Worm (Caenorhabditis elegans) whole organism, mixed stage, embryonic: ENCODE measurements around the gene mak-2.

Experiments used
- M03D4.4 ChIP-seq: sonication (generic microtip); optimal IDR thresholded peaks from 2 replicates; lab custom pipeline; 2017; ENCODE audit warnings: mild to moderate bottlenecking, missing genetic modification characterization, missing compliant biosample characterization
- bed-3 ChIP-seq: fragments of 200-800 bp; sonication (Bioruptor generic); optimal IDR thresholded peaks from 3 replicates; lab custom pipeline; 2018; ENCODE audit warnings: mild to moderate bottlenecking, missing genetic modification characterization, moderate library complexity, missing compliant biosample characterization
- blmp-1 ChIP-seq: fragments of 150-350 bp; optimal IDR thresholded peaks from 2 replicates; lab custom pipeline; 2014; ENCODE audit warnings: missing biosample characterization, missing genetic modification characterization
- ceh-39 ChIP-seq: fragments of 150-350 bp; optimal IDR thresholded peaks from 2 replicates; lab custom pipeline; 2014; ENCODE audit warnings: missing biosample characterization, missing genetic modification characterization
- ceh-43 ChIP-seq: fragments of 200-800 bp; sonication (Bioruptor generic); optimal IDR thresholded peaks from 2 replicates; lab custom pipeline; 2018; ENCODE audit warnings: mild to moderate bottlenecking, missing genetic modification characterization, moderate library complexity, missing compliant biosample characterization
- ceh-83 ChIP-seq: fragments of 200-800 bp; sonication (Bioruptor generic); optimal IDR thresholded peaks from 2 replicates; lab custom pipeline; 2018; ENCODE audit warnings: mild to moderate bottlenecking, missing genetic modification characterization, missing compliant biosample characterization
- ces-1 ChIP-seq: fragments of 150-350 bp; optimal IDR thresholded peaks from 2 replicates; lab custom pipeline; 2014; ENCODE audit warnings: missing biosample characterization, missing genetic modification reagents, missing genetic modification characterization
- cnd-1 ChIP-seq: fragments of 200-800 bp; sonication (Bioruptor generic); optimal IDR thresholded peaks from 2 replicates; lab custom pipeline; 2018; ENCODE audit warnings: mild to moderate bottlenecking, missing genetic modification characterization, missing compliant biosample characterization
- drap-1 ChIP-seq: fragments of 200-800 bp; sonication (Bioruptor generic); optimal IDR thresholded peaks from 3 replicates; lab custom pipeline; 2018; ENCODE audit warnings: mild to moderate bottlenecking, missing genetic modification characterization, missing compliant biosample characterization
- elt-1 ChIP-seq: sonication (generic microtip); optimal IDR thresholded peaks from 2 replicates; lab custom pipeline; 2017; ENCODE audit warnings: missing genetic modification characterization, mild to moderate bottlenecking, missing compliant biosample characterization, antibody characterized with exemption, moderate library complexity, borderline replicate concordance; ENCODE audit not compliant: insufficient read depth
- elt-3 ChIP-seq: fragments of 150-350 bp; optimal IDR thresholded peaks from 2 replicates; lab custom pipeline; 2014; ENCODE audit warnings: missing biosample characterization, missing genetic modification characterization
- flh-1 ChIP-seq: fragments of 200-800 bp; sonication (Bioruptor generic); optimal IDR thresholded peaks from 2 replicates; lab custom pipeline; 2018; ENCODE audit warnings: mild to moderate bottlenecking, missing genetic modification characterization, moderate library complexity, missing compliant biosample characterization
- ham-2 ChIP-seq: fragments of 200-800 bp; sonication (Bioruptor generic); optimal IDR thresholded peaks from 2 replicates; lab custom pipeline; 2018; ENCODE audit warnings: mild to moderate bottlenecking, missing genetic modification characterization, missing compliant biosample characterization
- hlh-1 ChIP-seq: fragments of 150-350 bp; optimal IDR thresholded peaks from 2 replicates; lab custom pipeline; 2014; ENCODE audit warnings: missing biosample characterization, missing genetic modification reagents, missing genetic modification characterization
- lin-13 ChIP-seq: fragments of 150-350 bp; optimal IDR thresholded peaks from 2 replicates; lab custom pipeline; 2014; ENCODE audit warnings: missing biosample characterization, missing genetic modification characterization
- lin-32 ChIP-seq: fragments of 200-800 bp; sonication (Bioruptor generic); optimal IDR thresholded peaks from 2 replicates; lab custom pipeline; 2018; ENCODE audit warnings: mild to moderate bottlenecking, missing genetic modification characterization, missing compliant biosample characterization
- lsy-2 ChIP-seq: fragments of 150-350 bp; optimal IDR thresholded peaks from 2 replicates; lab custom pipeline; 2014; ENCODE audit warnings: missing biosample characterization, missing genetic modification characterization
- mab-5 ChIP-seq: fragments of 150-350 bp; optimal IDR thresholded peaks from 2 replicates; lab custom pipeline; 2014; ENCODE audit warnings: missing biosample characterization, missing genetic modification characterization
- mep-1 ChIP-seq: fragments of 150-350 bp; optimal IDR thresholded peaks from 2 replicates; lab custom pipeline; 2017; ENCODE audit warnings: missing biosample characterization, missing genetic modification reagents, missing genetic modification characterization, inconsistent platforms
- mls-2 ChIP-seq: sonication (generic microtip); optimal IDR thresholded peaks from 2 replicates; lab custom pipeline; 2016; ENCODE audit warnings: mild to moderate bottlenecking, missing genetic modification characterization, moderate library complexity, missing compliant biosample characterization
- nhr-2 ChIP-seq: fragments of 150-350 bp; optimal IDR thresholded peaks from 2 replicates; lab custom pipeline; 2014; ENCODE audit warnings: missing biosample characterization, missing genetic modification characterization
- nhr-237 ChIP-seq: fragments of 150-350 bp; optimal IDR thresholded peaks from 2 replicates; lab custom pipeline; 2014; ENCODE audit warnings: missing biosample characterization, missing genetic modification characterization
- nhr-28 ChIP-seq: fragments of 150-350 bp; optimal IDR thresholded peaks from 2 replicates; lab custom pipeline; 2014; ENCODE audit warnings: missing biosample characterization, missing genetic modification characterization
- nhr-76 ChIP-seq: sonication (generic microtip); optimal IDR thresholded peaks from 2 replicates; lab custom pipeline; 2017; ENCODE audit warnings: missing biosample characterization, missing genetic modification characterization
- pha-4 ChIP-seq: fragments of 150-350 bp; optimal IDR thresholded peaks from 2 replicates; lab custom pipeline; 2018; ENCODE audit warnings: missing biosample characterization, missing genetic modification reagents, missing genetic modification characterization
- sem-2 ChIP-seq: fragments of 200-800 bp; sonication (Bioruptor generic); optimal IDR thresholded peaks from 2 replicates; lab custom pipeline; 2018; ENCODE audit warnings: mild to moderate bottlenecking, missing genetic modification characterization, missing compliant biosample characterization
- sptf-1 ChIP-seq: sonication (generic microtip); optimal IDR thresholded peaks from 2 replicates; lab custom pipeline; 2017; ENCODE audit warnings: mild to moderate bottlenecking, missing genetic modification characterization, moderate library complexity, missing compliant biosample characterization
- tbx-8 ChIP-seq: fragments of 200-800 bp; sonication (Bioruptor generic); optimal IDR thresholded peaks from 2 replicates; lab custom pipeline; 2018; ENCODE audit warnings: mild to moderate bottlenecking, missing genetic modification characterization, moderate library complexity, missing compliant biosample characterization
- unc-120 ChIP-seq: sonication (generic microtip); optimal IDR thresholded peaks from 2 replicates; lab custom pipeline; 2017; ENCODE audit warnings: missing genetic modification characterization, missing compliant biosample characterization; ENCODE audit not compliant: poor library complexity, severe bottlenecking
- unc-39 ChIP-seq: fragments of 150-350 bp; optimal IDR thresholded peaks from 2 replicates; lab custom pipeline; 2014; ENCODE audit warnings: missing biosample characterization, missing genetic modification characterization
- unc-62 ChIP-seq: fragments of 150-350 bp; optimal IDR thresholded peaks from 2 replicates; lab custom pipeline; 2014; ENCODE audit warnings: missing biosample characterization, missing genetic modification reagents, missing genetic modification characterization
- zip-8 ChIP-seq: fragments of 150-350 bp; optimal IDR thresholded peaks from 2 replicates; lab custom pipeline; 2014; ENCODE audit warnings: missing biosample characterization, missing genetic modification characterization
- ztf-11 ChIP-seq: fragments of 150-350 bp; optimal IDR thresholded peaks from 2 replicates; lab custom pipeline; 2014; ENCODE audit warnings: missing biosample characterization, missing genetic modification characterization

The mak-2 gene

ce11 chrIV:884707-885394, at the start of gene mak-2:
TSS of gene mak-2 (plus strand) at chrIV:885344.
- TF ChIP-seq unc-62 (GFP tag; lab: Kevin White, UChicago) (peak; percentile 8), unc-120 (peak; percentile 39), bed-3 (GFP tag; lab: Kevin White, UChicago) (no peak), pha-4 (peak; percentile 86), sptf-1 (tag; lab: Kevin White, UChicago) (peak; percentile 45), unc-39 (tag; lab: Kevin White, UChicago) (no peak), mep-1 (peak; percentile 78), nhr-237 (tag; lab: Kevin White, UChicago) (peak; percentile 48), hlh-1 (tag; lab: Kevin White, UChicago) (peak; percentile 49), cnd-1 (tag; lab: Kevin White, UChicago) (peak; percentile 9), ces-1 (GFP tag; lab: Kevin White, UChicago) (peak; percentile 72), mls-2 (peak; percentile 19), lin-13 (peak; percentile 90), ceh-39 (tag; lab: Kevin White, UChicago) (peak; percentile 37), lsy-2 (tag; lab: Kevin White, UChicago) (peak; percentile 81), lin-32 (GFP tag; lab: Kevin White, UChicago) (no peak)

- TF ChIP-seq nhr-237 (tag; lab: Kevin White, UChicago) (no peak), ces-1 (GFP tag; lab: Kevin White, UChicago) (no peak), tbx-8 (no peak), sptf-1 (tag; lab: Kevin White, UChicago) (no peak), ceh-43 (GFP tag; lab: Kevin White, UChicago) (no peak), bed-3 (GFP tag; lab: Kevin White, UChicago) (no peak), ztf-11 (tag; lab: Kevin White, UChicago) (no peak)
- TF ChIP-seq, all 35 proteins: peak for 0
These were observed 43.0 kb upstream of the mak-2 start, which contains the start of gene Y55F3BR.6 for ce11 chrIV:842095-842494. TSS of gene Y55F3BR.6 (minus strand) at chrIV:842126.

- peak; percentile 0 for TF ChIP-seq hlh-1 (tag; lab: Kevin White, UChicago)
- TF ChIP-seq mls-2, result peak; percentile 47
- peak; percentile 56 for TF ChIP-seq bed-3 (GFP tag; lab: Kevin White, UChicago)
- TF ChIP-seq cnd-1 (tag; lab: Kevin White, UChicago), result peak; percentile 56
- TF ChIP-seq M03D4.4, result peak; percentile 64
- TF ChIP-seq ces-1 (GFP tag; lab: Kevin White, UChicago), result no peak
- peak; percentile 82 for TF ChIP-seq sptf-1 (tag; lab: Kevin White, UChicago)
- peak; percentile 68 for TF ChIP-seq ceh-83 (GFP tag; lab: Kevin White, UChicago)
- TF ChIP-seq lin-32 (GFP tag; lab: Kevin White, UChicago), result peak; percentile 53
- TF ChIP-seq nhr-28 (tag; lab: Kevin White, UChicago), result no peak
- no peak for TF ChIP-seq nhr-237 (tag; lab: Kevin White, UChicago)
- TF ChIP-seq pha-4, result no peak
- peak; percentile 60 for TF ChIP-seq sem-2 (GFP tag; lab: Kevin White, UChicago)
- no peak for TF ChIP-seq mab-5
- TF ChIP-seq ceh-43 (GFP tag; lab: Kevin White, UChicago), result peak; percentile 17
- TF ChIP-seq lin-13, result no peak
- peak; percentile 68 for TF ChIP-seq drap-1
- TF ChIP-seq ham-2 (GFP tag; lab: Kevin White, UChicago), result peak; percentile 7
- TF ChIP-seq zip-8 (tag; lab: Kevin White, UChicago), result no peak
- no peak for TF ChIP-seq lsy-2 (tag; lab: Kevin White, UChicago)
- TF ChIP-seq ceh-39 (tag; lab: Kevin White, UChicago), result no peak
- peak; percentile 15 for TF ChIP-seq flh-1
- TF ChIP-seq mep-1, result no peak
- peak; percentile 60 for TF ChIP-seq unc-120
These were observed 42.5 kb upstream of the mak-2 start for ce11 chrIV:842630-843029.

ce11 chrIV:845198-845597, 39.9 kb upstream of the mak-2 start, which contains the start of gene lgc-33:
TSS of gene lgc-33 (plus strand) at chrIV:845498.
- TF ChIP-seq lin-32 (GFP tag; lab: Kevin White, UChicago) (no peak), nhr-237 (tag; lab: Kevin White, UChicago) (no peak), lsy-2 (tag; lab: Kevin White, UChicago) (no peak), ham-2 (GFP tag; lab: Kevin White, UChicago) (no peak), ceh-83 (GFP tag; lab: Kevin White, UChicago) (no peak), tbx-8 (no peak), cnd-1 (tag; lab: Kevin White, UChicago) (no peak), elt-3 (tag; lab: Kevin White, UChicago) (no peak), unc-120 (no peak), unc-62 (GFP tag; lab: Kevin White, UChicago) (no peak), nhr-76 (no peak), pha-4 (no peak), elt-1 (tag; lab: Kevin White, UChicago) (no peak), nhr-2 (no peak), ces-1 (GFP tag; lab: Kevin White, UChicago) (no peak), nhr-28 (tag; lab: Kevin White, UChicago) (no peak), sem-2 (GFP tag; lab: Kevin White, UChicago) (no peak), mls-2 (no peak), blmp-1 (no peak), hlh-1 (tag; lab: Kevin White, UChicago) (no peak)
